Worm (Caenorhabditis elegans): Measurements from ENCODE around the gene glb-19.

glb-19 gene

ce11 chrIV:10638977-10639376 lies 15.0 kb downstream of the glb-19 start, which contains the start of gene F56C4.2:
TSS of gene F56C4.2 (plus strand) at chrIV:10639277.
- TF ChIP-seq nhr-2 (tag; optimal IDR thresholded peaks at IDR 0.05) = no peak
- no peak for TF ChIP-seq unc-62 (GFP tag; optimal IDR thresholded peaks at IDR 0.05)
- no peak for TF ChIP-seq sem-2 (GFP tag; optimal IDR thresholded peaks at IDR 0.05)
- TF ChIP-seq ceh-39 (tag; optimal IDR thresholded peaks at IDR 0.05) = no peak

ce11 chrIV:10636649-10637048 lies 17.3 kb downstream of the glb-19 start, which contains the start of gene F56C4.1:
TSS of gene F56C4.1 (plus strand) at chrIV:10636949.
- TF ChIP-seq blmp-1 (tag; optimal IDR thresholded peaks at IDR 0.05) = no peak
- TF ChIP-seq snpc-4 (tag; optimal IDR thresholded peaks at IDR 0.05) = no peak

ce11 chrIV:10630953-10631554 lies 22.9 kb downstream of the glb-19 start, which contains the start of gene F56C4.4:
TSS of gene F56C4.4 (minus strand) at chrIV:10631267.
- TF ChIP-seq zip-8 (tag; optimal IDR thresholded peaks at IDR 0.05) (no peak), tbx-8 (GFP tag; optimal IDR thresholded peaks at IDR 0.05) (no peak), unc-62 (GFP tag; optimal IDR thresholded peaks at IDR 0.05) (no peak), M03D4.4 (tag; optimal IDR thresholded peaks at IDR 0.05) (no peak), lsy-2 (tag; optimal IDR thresholded peaks at IDR 0.05) (no peak)

- TF ChIP-seq flh-1 (GFP tag; optimal IDR thresholded peaks at IDR 0.05) (no peak), blmp-1 (tag; optimal IDR thresholded peaks at IDR 0.05) (no peak), elt-3 (tag; optimal IDR thresholded peaks at IDR 0.05) (no peak), zip-8 (tag; optimal IDR thresholded peaks at IDR 0.05) (no peak), nhr-28 (tag; optimal IDR thresholded peaks at IDR 0.05) (no peak), unc-62 (GFP tag; optimal IDR thresholded peaks at IDR 0.05) (no peak)
Observed at ce11 chrIV:10628724-10629123, 25.2 kb downstream of the glb-19 start, which contains the start of gene R09H10.5. TSS of gene R09H10.5 (minus strand) at chrIV:10628829.

- TF ChIP-seq snpc-4 (tag; optimal IDR thresholded peaks at IDR 0.05) (no peak), bed-3 (GFP tag; optimal IDR thresholded peaks at IDR 0.05) (no peak), ceh-83 (GFP tag; optimal IDR thresholded peaks at IDR 0.05) (no peak), M03D4.4 (tag; optimal IDR thresholded peaks at IDR 0.05) (no peak), flh-1 (GFP tag; optimal IDR thresholded peaks at IDR 0.05) (no peak), nhr-76 (tag; optimal IDR thresholded peaks at IDR 0.05) (no peak), lsy-2 (tag; optimal IDR thresholded peaks at IDR 0.05) (no peak), nhr-28 (tag; optimal IDR thresholded peaks at IDR 0.05) (no peak), ces-1 (GFP tag; optimal IDR thresholded peaks at IDR 0.05) (no peak), sem-2 (GFP tag; optimal IDR thresholded peaks at IDR 0.05) (no peak), ceh-43 (GFP tag; optimal IDR thresholded peaks at IDR 0.05) (no peak), zip-8 (tag; optimal IDR thresholded peaks at IDR 0.05) (no peak)
Observed at ce11 chrIV:10620811-10621210, 33.1 kb downstream of the glb-19 start, which contains the start of gene R09H10.7. TSS of gene R09H10.7 (plus strand) at chrIV:10621111.

ce11 chrIV:10617099-10617498 lies 36.8 kb downstream of the glb-19 start:
- TF ChIP-seq lin-13 (tag; optimal IDR thresholded peaks at IDR 0.05) = no peak
- TF ChIP-seq flh-1 (GFP tag; optimal IDR thresholded peaks at IDR 0.05) = no peak
- no peak for TF ChIP-seq ces-1 (GFP tag; optimal IDR thresholded peaks at IDR 0.05)
- TF ChIP-seq unc-39 (tag; optimal IDR thresholded peaks at IDR 0.05) = no peak
- TF ChIP-seq tbx-8 (GFP tag; optimal IDR thresholded peaks at IDR 0.05) = no peak
- no peak for TF ChIP-seq ceh-43 (GFP tag; optimal IDR thresholded peaks at IDR 0.05)
- TF ChIP-seq zip-8 (tag; optimal IDR thresholded peaks at IDR 0.05) = no peak
- TF ChIP-seq nhr-2 (tag; optimal IDR thresholded peaks at IDR 0.05) = no peak
- no peak for TF ChIP-seq nhr-12 (tag; optimal IDR thresholded peaks at IDR 0.05)
- no peak for TF ChIP-seq mab-5 (tag; optimal IDR thresholded peaks at IDR 0.05)
- TF ChIP-seq snpc-4 (tag; optimal IDR thresholded peaks at IDR 0.05) = no peak
- TF ChIP-seq ham-2 (GFP tag; optimal IDR thresholded peaks at IDR 0.05) = no peak
- TF ChIP-seq nhr-76 (tag; optimal IDR thresholded peaks at IDR 0.05) = no peak
- no peak for TF ChIP-seq cnd-1 (tag; optimal IDR thresholded peaks at IDR 0.05)
- no peak for TF ChIP-seq bed-3 (GFP tag; optimal IDR thresholded peaks at IDR 0.05)
- TF ChIP-seq drap-1 (GFP tag; optimal IDR thresholded peaks at IDR 0.05) = no peak
- TF ChIP-seq lin-32 (GFP tag; optimal IDR thresholded peaks at IDR 0.05) = no peak

- TF ChIP-seq bed-3 (GFP tag; optimal IDR thresholded peaks at IDR 0.05) = no peak
- TF ChIP-seq ham-2 (GFP tag; optimal IDR thresholded peaks at IDR 0.05) = no peak
- no peak for TF ChIP-seq elt-3 (tag; optimal IDR thresholded peaks at IDR 0.05)
- no peak for TF ChIP-seq mab-5 (tag; optimal IDR thresholded peaks at IDR 0.05)
- no peak for TF ChIP-seq M03D4.4 (tag; optimal IDR thresholded peaks at IDR 0.05)
- no peak for TF ChIP-seq snpc-4 (tag; optimal IDR thresholded peaks at IDR 0.05)
- TF ChIP-seq ztf-11 (tag; optimal IDR thresholded peaks at IDR 0.05) = no peak
- no peak for TF ChIP-seq mep-1 (tag; optimal IDR thresholded peaks at IDR 0.05)
- no peak for TF ChIP-seq unc-62 (GFP tag; optimal IDR thresholded peaks at IDR 0.05)
- TF ChIP-seq unc-120 (tag; optimal IDR thresholded peaks at IDR 0.05; ENCODE audit: poor library complexity, severe bottlenecking) = no peak
- no peak for TF ChIP-seq mls-2 (tag; optimal IDR thresholded peaks at IDR 0.05)
Observed at ce11 chrIV:10616366-10616765, 37.6 kb downstream of the glb-19 start.
